Worm (Caenorhabditis elegans) whole organism, L3 larva: ENCODE results near the gene ztf-31.

Source experiments
- R02D3.7 ChIP-seq: fragments of 150-350 bp; optimal IDR thresholded peaks from 2 replicates; lab custom pipeline; 2014; ENCODE audit warnings: missing biosample characterization, missing genetic modification characterization
- ZK546.5 ChIP-seq: sonication (generic microtip); optimal IDR thresholded peaks from 2 replicates; lab custom pipeline; 2017; ENCODE audit warnings: missing biosample characterization, missing genetic modification characterization
- ama-1 ChIP-seq: fragments of 150-350 bp; optimal IDR thresholded peaks from 2 replicates; lab custom pipeline; 2018
- ceh-16 ChIP-seq: sonication (generic microtip); optimal IDR thresholded peaks from 2 replicates; lab custom pipeline; 2017; ENCODE audit warnings: missing biosample characterization, missing genetic modification characterization
- ceh-82 ChIP-seq: fragments of 150-350 bp; optimal IDR thresholded peaks from 2 replicates; lab custom pipeline; 2014; ENCODE audit warnings: missing biosample characterization, missing genetic modification characterization
- ceh-9 ChIP-seq: sonication (generic microtip); optimal IDR thresholded peaks from 2 replicates; lab custom pipeline; 2018; ENCODE audit warnings: missing biosample characterization, missing genetic modification characterization
- daf-12 ChIP-seq: fragments of 150-350 bp; optimal IDR thresholded peaks from 2 replicates; lab custom pipeline; 2014; ENCODE audit warnings: missing biosample characterization, missing genetic modification reagents, missing genetic modification characterization
- egl-27 ChIP-seq: sonication (generic microtip); optimal IDR thresholded peaks from 4 replicates; lab custom pipeline; 2017; ENCODE audit warnings: missing biosample characterization, missing genetic modification reagents, missing genetic modification characterization
- egl-5 ChIP-seq: fragments of 150-350 bp; optimal IDR thresholded peaks from 2 replicates; lab custom pipeline; 2017; ENCODE audit warnings: missing biosample characterization, missing genetic modification reagents, missing genetic modification characterization, inconsistent platforms
- elt-2 ChIP-seq: sonication (generic microtip); optimal IDR thresholded peaks from 2 replicates; lab custom pipeline; 2016; ENCODE audit warnings: missing genetic modification reagents, mild to moderate bottlenecking, missing genetic modification characterization, missing compliant biosample characterization
- fkh-10 ChIP-seq: sonication (generic microtip); optimal IDR thresholded peaks from 2 replicates; lab custom pipeline; 2017; ENCODE audit warnings: missing biosample characterization, missing genetic modification reagents, missing genetic modification characterization
- fkh-2 ChIP-seq: fragments of 150-350 bp; optimal IDR thresholded peaks from 2 replicates; lab custom pipeline; 2014; ENCODE audit warnings: missing biosample characterization, missing genetic modification reagents, missing genetic modification characterization
- fos-1 ChIP-seq: fragments of 150-350 bp; optimal IDR thresholded peaks from 2 replicates; lab custom pipeline; 2014; ENCODE audit warnings: missing biosample characterization, missing genetic modification characterization
- hmg-11 ChIP-seq: sonication (generic microtip); optimal IDR thresholded peaks from 2 replicates; lab custom pipeline; 2016; ENCODE audit warnings: missing genetic modification characterization, missing compliant biosample characterization
- jun-1 ChIP-seq: fragments of 150-350 bp; optimal IDR thresholded peaks from 2 replicates; lab custom pipeline; 2014; ENCODE audit warnings: missing biosample characterization, missing genetic modification reagents, missing genetic modification characterization
- lsy-12 ChIP-seq: sonication (generic microtip); optimal IDR thresholded peaks from 2 replicates; lab custom pipeline; 2016; ENCODE audit warnings: mild to moderate bottlenecking, missing genetic modification characterization, missing compliant biosample characterization
- mml-1 ChIP-seq: fragments of 150-350 bp; sonication (generic microtip); optimal IDR thresholded peaks from 3 replicates; lab custom pipeline; 2014; ENCODE audit warnings: missing biosample characterization, missing genetic modification characterization
- nfya-1 ChIP-seq: sonication (generic microtip); optimal IDR thresholded peaks from 2 replicates; lab custom pipeline; 2017; ENCODE audit warnings: missing genetic modification characterization, mild to moderate bottlenecking, missing compliant biosample characterization, antibody characterized with exemption, moderate library complexity; ENCODE audit not compliant: insufficient read depth
- nhr-11 ChIP-seq: fragments of 150-350 bp; optimal IDR thresholded peaks from 2 replicates; lab custom pipeline; 2014; ENCODE audit warnings: missing biosample characterization, missing genetic modification characterization
- nhr-23 ChIP-seq: fragments of 150-350 bp; optimal IDR thresholded peaks from 2 replicates; lab custom pipeline; 2014; ENCODE audit warnings: missing biosample characterization, missing genetic modification reagents, missing genetic modification characterization
- nhr-237 ChIP-seq: fragments of 150-350 bp; optimal IDR thresholded peaks from 2 replicates; lab custom pipeline; 2014; ENCODE audit warnings: missing biosample characterization, missing genetic modification characterization
- nhr-28 ChIP-seq: fragments of 150-350 bp; optimal IDR thresholded peaks from 2 replicates; lab custom pipeline; 2014; ENCODE audit warnings: missing biosample characterization, missing genetic modification characterization
- nhr-43 ChIP-seq: sonication (generic microtip); optimal IDR thresholded peaks from 2 replicates; lab custom pipeline; 2016; ENCODE audit warnings: mild to moderate bottlenecking, missing genetic modification characterization, missing compliant biosample characterization; ENCODE audit not compliant: poor library complexity, severe bottlenecking
- nhr-67 ChIP-seq: fragments of 150-350 bp; optimal IDR thresholded peaks from 2 replicates; lab custom pipeline; 2014; ENCODE audit warnings: missing biosample characterization, missing genetic modification characterization
- nhr-77 ChIP-seq: fragments of 150-350 bp; optimal IDR thresholded peaks from 2 replicates; lab custom pipeline; 2014; ENCODE audit warnings: missing biosample characterization, missing genetic modification characterization
- pha-4 ChIP-seq: fragments of 150-350 bp; optimal IDR thresholded peaks from 2 replicates; lab custom pipeline; 2014; ENCODE audit warnings: missing biosample characterization, missing genetic modification reagents, missing genetic modification characterization
- pqm-1 ChIP-seq: fragments of 150-350 bp; optimal IDR thresholded peaks from 2 replicates; lab custom pipeline; 2017; ENCODE audit warnings: missing biosample characterization, missing genetic modification characterization, inconsistent platforms
- sea-2 ChIP-seq: fragments of 150-350 bp; sonication (generic microtip); optimal IDR thresholded peaks from 4 replicates; lab custom pipeline; 2014; ENCODE audit warnings: missing biosample characterization, missing genetic modification reagents, missing genetic modification characterization
- tbx-2 ChIP-seq: sonication (generic microtip); optimal IDR thresholded peaks from 2 replicates; lab custom pipeline; 2016; ENCODE audit warnings: mild to moderate bottlenecking, missing genetic modification characterization, missing compliant biosample characterization
- unc-39 ChIP-seq: sonication (generic microtip); optimal IDR thresholded peaks from 4 replicates; lab custom pipeline; 2017; ENCODE audit warnings: missing biosample characterization, missing genetic modification characterization
- unc-62 ChIP-seq: fragments of 150-350 bp; sonication (generic microtip); optimal IDR thresholded peaks from 4 replicates; lab custom pipeline; 2014; ENCODE audit warnings: missing biosample characterization, missing genetic modification reagents, missing genetic modification characterization
- zag-1 ChIP-seq: fragments of 150-350 bp; optimal IDR thresholded peaks from 2 replicates; lab custom pipeline; 2014; ENCODE audit warnings: missing biosample characterization, missing genetic modification characterization
- ztf-11 ChIP-seq: fragments of 150-350 bp; optimal IDR thresholded peaks from 2 replicates; lab custom pipeline; 2014; ENCODE audit warnings: missing biosample characterization, missing genetic modification characterization

ztf-31 gene

ce11 chrIII:7281179-7281578 is 40.0 kb downstream of the ztf-31 start, which contains the start of gene B0361.3:
TSS of gene B0361.3 (plus strand) at chrIII:7281462.
- TF ChIP-seq egl-27 (tag; lab: Kevin White, UChicago) (no peak), pha-4 (peak; percentile 31), nfya-1 (tag; lab: Kevin White, UChicago) (peak; percentile 21), mml-1 (tag; lab: Kevin White, UChicago) (no peak), nhr-11 (tag; lab: Kevin White, UChicago) (no peak), R02D3.7 (peak; percentile 42), nhr-77 (no peak), ceh-82 (tag; lab: Kevin White, UChicago) (no peak), ztf-11 (tag; lab: Kevin White, UChicago) (no peak), ama-1 (no peak), pqm-1 (tag; lab: Kevin White, UChicago) (no peak)

DNA sequence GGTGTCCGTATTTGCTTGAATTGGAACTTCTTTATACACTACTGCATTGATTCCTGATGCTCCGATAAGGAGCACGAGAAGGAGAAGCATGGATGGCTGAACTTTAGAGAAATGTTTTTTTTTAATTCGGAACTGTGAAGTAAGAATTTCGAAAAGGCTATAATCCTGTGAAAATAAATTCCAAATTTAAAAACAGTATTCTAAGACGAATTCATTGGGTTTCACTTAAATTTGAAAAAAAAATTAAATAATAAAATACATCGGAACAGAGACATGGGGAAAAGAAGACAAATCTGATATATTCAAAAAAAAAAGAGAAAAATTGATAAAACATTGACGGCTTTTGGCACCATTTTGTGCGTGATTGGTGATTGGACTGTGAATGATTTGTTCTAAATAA is 44.6 kb downstream of the ztf-31 start, which contains the start of gene pho-5:
Gene pho-5, minus strand, starts transcription at position 101 of the 400 bp plus-strand sequence.
- no peak for TF ChIP-seq unc-62 (GFP tag; lab: Kevin White, UChicago)
- TF ChIP-seq ZK546.5 (tag; lab: Kevin White, UChicago): no peak
- no peak for TF ChIP-seq tbx-2 (tag; lab: Kevin White, UChicago)
- TF ChIP-seq sea-2 (GFP tag; lab: Kevin White, UChicago): no peak
- TF ChIP-seq, all 47 proteins: peak for 0

- no peak for TF ChIP-seq daf-12
- TF ChIP-seq fos-1: no peak
- no peak for TF ChIP-seq unc-62 (GFP tag; lab: Kevin White, UChicago)
- TF ChIP-seq nhr-237: no peak
- TF ChIP-seq ceh-9 (tag; lab: Kevin White, UChicago): no peak
- TF ChIP-seq ceh-82 (tag; lab: Kevin White, UChicago): no peak
- TF ChIP-seq elt-2 (tag; lab: Kevin White, UChicago): no peak
- TF ChIP-seq nhr-28: no peak
- TF ChIP-seq sea-2 (GFP tag; lab: Kevin White, UChicago): no peak
- no peak for TF ChIP-seq tbx-2 (tag; lab: Kevin White, UChicago)
- TF ChIP-seq egl-27 (tag; lab: Kevin White, UChicago): no peak
- TF ChIP-seq nhr-43: no peak
- TF ChIP-seq R02D3.7: no peak
- no peak for TF ChIP-seq ceh-16 (tag; lab: Kevin White, UChicago)
- TF ChIP-seq nfya-1 (tag; lab: Kevin White, UChicago): no peak
- TF ChIP-seq fkh-10 (GFP tag; lab: Kevin White, UChicago): no peak
- TF ChIP-seq egl-5: no peak
- TF ChIP-seq nhr-67 (tag; lab: Kevin White, UChicago): no peak
- TF ChIP-seq lsy-12 (tag; lab: Kevin White, UChicago): no peak
- no peak for TF ChIP-seq zag-1
Measured at ce11 chrIII:7287503-7287902, 46.3 kb downstream of the ztf-31 start, which contains the start of gene ykt-6. TSS of gene ykt-6 (minus strand) at chrIII:7287603.

DNA sequence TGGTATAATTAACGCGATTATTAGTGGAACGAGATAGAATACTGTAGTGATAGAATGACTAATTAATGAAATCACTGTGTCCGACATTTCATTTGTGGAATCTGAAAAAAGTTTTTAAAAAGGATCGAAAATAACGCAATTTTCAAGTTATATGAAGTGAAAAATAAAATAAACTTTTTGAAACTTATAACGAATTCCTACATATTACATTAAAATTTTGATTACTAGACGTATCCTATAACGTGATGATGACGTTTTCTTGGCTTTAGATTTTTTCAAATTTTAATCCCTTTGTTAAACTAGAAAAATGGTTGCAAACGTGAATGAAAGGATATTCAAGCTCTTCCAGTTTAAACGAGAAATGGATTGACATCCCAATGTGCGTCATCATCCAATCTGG is 49.3 kb downstream of the ztf-31 start, which contains the start of gene algn-11:
Gene algn-11, minus strand, starts transcription at position 101 of the 400 bp plus-strand sequence.
- TF ChIP-seq daf-12 (no peak), hmg-11 (tag; lab: Kevin White, UChicago) (no peak), pha-4 (no peak), jun-1 (tag; lab: Kevin White, UChicago) (no peak), fkh-2 (tag; lab: Kevin White, UChicago) (no peak), zag-1 (no peak), unc-39 (no peak), nhr-23 (tag; lab: Kevin White, UChicago) (no peak)

DNA sequence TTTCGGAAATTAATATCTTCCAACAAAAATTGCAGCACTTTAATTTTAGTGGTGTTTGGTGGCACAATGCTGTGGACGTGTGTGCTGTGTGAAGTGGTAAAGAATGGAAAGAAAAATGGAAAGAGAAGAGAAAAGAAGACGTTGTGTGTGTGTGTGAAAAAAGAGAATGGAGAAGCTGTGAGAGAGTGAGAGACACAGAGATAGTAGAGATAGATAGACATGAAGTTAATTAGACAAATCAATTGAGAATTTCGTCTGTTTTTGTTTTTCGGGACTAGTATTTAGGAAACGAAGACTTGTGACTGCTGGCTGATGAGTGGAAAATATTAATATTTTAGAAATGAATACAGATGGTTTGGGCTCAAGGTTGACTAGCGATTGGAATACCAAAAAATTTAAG is 50.1 kb downstream of the ztf-31 start:
- no peak for TF ChIP-seq elt-2 (tag; lab: Kevin White, UChicago)
- peak; percentile 27 for TF ChIP-seq nfya-1 (tag; lab: Kevin White, UChicago)
